Worm (Caenorhabditis elegans) whole organism, young adult: Measurements from ENCODE around the gene C23H3.9.

ENCODE experiments used
- D2030.7 ChIP-seq: fragments of 200-800 bp; sonication (Bioruptor generic); IDR thresholded peaks from 2 replicates; pipeline ENCODE4 v1.3.6; 2022; ENCODE audit warnings: missing genetic modification reagents, missing genetic modification characterization, missing compliant biosample characterization
- F22D6.2 ChIP-seq: sonication (generic microtip); optimal IDR thresholded peaks from 2 replicates; lab custom pipeline; 2016; ENCODE audit warnings: mild to moderate bottlenecking, missing genetic modification characterization, missing compliant biosample characterization
- ama-1 ChIP-seq, 3 experiments: fragments of 150-350 bp in 1 of 3; sonication (generic microtip) in 2 of 3; optimal IDR thresholded peaks; 2 replicates each; lab custom pipeline; 2014 to 2018; ENCODE audit warnings: missing biosample characterization in 2 of 3, missing genetic modification characterization in 2 of 3, missing genetic modification reagents in 2 of 3
- ceh-27 ChIP-seq: fragments of 200-800 bp; sonication (Bioruptor generic); optimal IDR thresholded peaks from 2 replicates; lab custom pipeline; 2018; ENCODE audit warnings: mild to moderate bottlenecking, missing genetic modification characterization, moderate library complexity, missing compliant biosample characterization
- ceh-79 ChIP-seq: sonication (generic microtip); optimal IDR thresholded peaks from 2 replicates; lab custom pipeline; 2017; ENCODE audit warnings: mild to moderate bottlenecking, missing genetic modification characterization, missing compliant biosample characterization
- hrde-1 ChIP-seq: sonication (generic microtip); optimal IDR thresholded peaks from 2 replicates; lab custom pipeline; 2016; ENCODE audit warnings: missing genetic modification characterization, mild to moderate bottlenecking, missing compliant biosample characterization, moderate library complexity, missing genotype, missing genetic modification reagents, borderline replicate concordance
- lag-1 ChIP-seq: fragments of 200-800 bp; sonication (Bioruptor generic); IDR thresholded peaks from 2 replicates; pipeline ENCODE4 v1.3.6; 2022; ENCODE audit warnings: missing genetic modification reagents, missing genetic modification characterization, missing compliant biosample characterization
- nfyb-1 ChIP-seq: fragments of 200-800 bp; sonication (Bioruptor generic); IDR thresholded peaks from 2 replicates; pipeline ENCODE4 v1.3.6; 2022; ENCODE audit warnings: missing genetic modification reagents, missing genetic modification characterization, missing compliant biosample characterization
- nhr-179 ChIP-seq: sonication (generic microtip); optimal IDR thresholded peaks from 2 replicates; lab custom pipeline; 2016; ENCODE audit warnings: mild to moderate bottlenecking, missing genetic modification characterization, missing compliant biosample characterization
- pha-4 ChIP-seq: fragments of 150-350 bp; sonication (generic microtip); optimal IDR thresholded peaks from 2 replicates; lab custom pipeline; 2014; ENCODE audit warnings: missing biosample characterization, missing genetic modification reagents, missing genetic modification characterization
- snpc-1.1 ChIP-seq: sonication (generic microtip); optimal IDR thresholded peaks from 2 replicates; lab custom pipeline; 2017; ENCODE audit warnings: missing genetic modification characterization, mild to moderate bottlenecking, missing compliant biosample characterization, antibody characterized with exemption, moderate library complexity, missing genotype, missing genetic modification reagents; ENCODE audit not compliant: insufficient read depth
- snpc-4 ChIP-seq, 5 experiments: fragments of 150-350 bp in 1 of 5; sonication (generic microtip) in 4 of 5; optimal IDR thresholded peaks; 2 replicates each; lab custom pipeline; 2014 to 2018; ENCODE audit warnings: missing genetic modification characterization in 5 of 5, missing biosample characterization in 3 of 5, antibody characterized with exemption in 2 of 5, mild to moderate bottlenecking in 2 of 5, missing compliant biosample characterization in 2 of 5, missing genotype in 2 of 5, moderate library complexity in 2 of 5, missing genetic modification reagents in 1 of 5

ce11 chrII:116916-117315 is 37.9 kb upstream of the C23H3.9 start, which contains the start of gene srt-54:
- TF ChIP-seq D2030.7 (GFP tag; lab: Robert Waterston, UW) = no peak
- TF ChIP-seq ceh-79 (tag; lab: Kevin White, UChicago) = no peak
- TF ChIP-seq hrde-1 (tag; lab: Kevin White, UChicago) = no peak
- TF ChIP-seq pha-4 (tag; lab: Kevin White, UChicago) = no peak
- TF ChIP-seq snpc-1.1 (tag; lab: Kevin White, UChicago) = no peak
- TF ChIP-seq F22D6.2 (tag; lab: Kevin White, UChicago) = no peak
- TF ChIP-seq nfyb-1 (GFP tag; lab: Robert Waterston, UW) = no peak
- TF ChIP-seq ama-1 (optimal IDR thresholded peaks at IDR 0.05; lab: Kevin White, UChicago) = no peak
- no peak for TF ChIP-seq ama-1 (GFP tag; optimal IDR thresholded peaks at IDR 0.05; lab: Kevin White, UChicago)
- TF ChIP-seq snpc-4 (GFP tag; optimal IDR thresholded peaks at IDR 0.05; lab: Kevin White, UChicago) = no peak
- no peak for TF ChIP-seq snpc-4 (tag; optimal IDR thresholded peaks at IDR 0.05; lab: Kevin White, UChicago)
- TF ChIP-seq lag-1 (GFP tag; lab: Robert Waterston, UW) = no peak
- TF ChIP-seq ceh-27 (GFP tag; lab: Kevin White, UChicago) = no peak
- TF ChIP-seq nhr-179 (tag; lab: Kevin White, UChicago) = no peak
